Fruit fly (Drosophila melanogaster) whole organism, embryonic: Measurements from ENCODE around the gene CG34310.

Source experiments
- CG10274 ChIP-seq: fragments of 200-800 bp; sonication (Bioruptor generic); optimal IDR thresholded peaks from 3 replicates; lab custom pipeline; 2017; ENCODE audit warnings: missing biosample characterization, mild to moderate bottlenecking, missing genetic modification characterization
- CG13123 ChIP-seq: fragments of 200-800 bp; sonication (Bioruptor generic); optimal IDR thresholded peaks from 2 replicates; lab custom pipeline; 2016; ENCODE audit warnings: missing biosample characterization, missing genetic modification characterization
- CG13296 ChIP-seq: fragments of 200-800 bp; sonication (Bioruptor generic); optimal IDR thresholded peaks from 3 replicates; lab custom pipeline; 2018; ENCODE audit warnings: missing biosample characterization, mild to moderate bottlenecking, missing genetic modification characterization
- CG14050 ChIP-seq: fragments of 200-800 bp; sonication (Bioruptor generic); IDR thresholded peaks from 3 replicates; pipeline ENCODE4 v1.3.6; 2022; ENCODE audit warnings: missing biosample characterization, missing genetic modification characterization
- CG15269 ChIP-seq: fragments of 200-800 bp; sonication (Bioruptor generic); optimal IDR thresholded peaks from 2 replicates; lab custom pipeline; 2018; ENCODE audit warnings: missing biosample characterization, mild to moderate bottlenecking, missing genetic modification characterization, moderate library complexity
- CG15514 ChIP-seq: fragments of 200-800 bp; sonication (Bioruptor generic); optimal IDR thresholded peaks from 3 replicates; lab custom pipeline; 2017; ENCODE audit warnings: missing biosample characterization, missing genetic modification characterization, mild to moderate bottlenecking, moderate library complexity, missing genetic modification reagents
- CG1603 ChIP-seq: fragments of 200-800 bp; sonication (Bioruptor generic); optimal IDR thresholded peaks from 2 replicates; lab custom pipeline; 2019; ENCODE audit warnings: missing biosample characterization, mild to moderate bottlenecking, missing genetic modification characterization, moderate library complexity
- CG1647 ChIP-seq: fragments of 200-800 bp; sonication (Bioruptor generic); optimal IDR thresholded peaks from 3 replicates; lab custom pipeline; 2016; ENCODE audit warnings: missing biosample characterization, missing genetic modification characterization
- CG16779 ChIP-seq: fragments of 200-800 bp; sonication (Bioruptor generic); IDR thresholded peaks from 2 replicates; pipeline ENCODE4 v1.3.6; 2022; ENCODE audit warnings: missing biosample characterization, missing genetic modification characterization
- CG17186 ChIP-seq: fragments of 200-800 bp; sonication (Bioruptor generic); optimal IDR thresholded peaks from 3 replicates; lab custom pipeline; 2017; ENCODE audit warnings: missing biosample characterization, missing genetic modification reagents, missing genetic modification characterization
- CG17328 ChIP-seq: fragments of 200-800 bp; sonication (Bioruptor generic); IDR thresholded peaks from 2 replicates; pipeline ENCODE4 v1.3.6; 2022; ENCODE audit warnings: missing biosample characterization, missing genetic modification characterization
- CG3065 ChIP-seq: fragments of 200-800 bp; sonication (Bioruptor generic); optimal IDR thresholded peaks from 2 replicates; lab custom pipeline; 2016; ENCODE audit warnings: missing biosample characterization, missing genetic modification characterization
- CG7963 ChIP-seq: fragments of 200-800 bp; sonication (Bioruptor generic); IDR thresholded peaks from 3 replicates; pipeline ENCODE4 v1.3.6; 2022; ENCODE audit warnings: missing biosample characterization, missing genetic modification characterization; ENCODE audit not compliant: partially characterized antibody
- CG8359 ChIP-seq: fragments of 200-800 bp; sonication (Bioruptor generic); optimal IDR thresholded peaks from 2 replicates; lab custom pipeline; 2017; ENCODE audit warnings: missing biosample characterization, mild to moderate bottlenecking, missing genetic modification characterization, borderline replicate concordance
- CG8765 ChIP-seq: fragments of 200-800 bp; sonication (Bioruptor generic); IDR thresholded peaks from 2 replicates; pipeline ENCODE4 v1.3.6; 2022; ENCODE audit warnings: missing biosample characterization, missing genetic modification characterization
- CTCF ChIP-seq: fragments of 200-800 bp; sonication (Bioruptor generic); optimal IDR thresholded peaks from 2 replicates; lab custom pipeline; 2017; ENCODE audit warnings: missing biosample characterization, mild to moderate bottlenecking, missing genetic modification characterization, moderate library complexity
- Dbx ChIP-seq: fragments of 200-800 bp; sonication (Bioruptor generic); IDR thresholded peaks from 3 replicates; pipeline ENCODE4 v1.3.6; 2022; ENCODE audit warnings: missing biosample characterization, missing genetic modification characterization
- Dip3 ChIP-seq: fragments of 200-800 bp; sonication (Bioruptor generic); optimal IDR thresholded peaks from 3 replicates; lab custom pipeline; 2016; ENCODE audit warnings: missing biosample characterization, missing genetic modification characterization
- Dll ChIP-seq: fragments of 200-800 bp; sonication (Bioruptor generic); IDR thresholded peaks from 4 replicates; pipeline ENCODE4 v1.3.6; 2022; ENCODE audit warnings: missing biosample characterization, missing genetic modification characterization; ENCODE audit not compliant: partially characterized antibody
- Elba2 ChIP-seq: fragments of 200-800 bp; sonication (Bioruptor generic); optimal IDR thresholded peaks from 3 replicates; lab custom pipeline; 2016; ENCODE audit warnings: missing biosample characterization, missing genetic modification characterization
- Gug ChIP-seq: fragments of 200-800 bp; sonication (Bioruptor generic); IDR thresholded peaks from 4 replicates; pipeline ENCODE4 v1.3.6; 2022; ENCODE audit warnings: missing biosample characterization, missing genetic modification characterization
- Lpt ChIP-seq: fragments of >200 bp; optimal IDR thresholded peaks from 2 replicates; lab custom pipeline; 2018; ENCODE audit warnings: missing biosample characterization, missing genetic modification characterization
- NC2β ChIP-seq: fragments of 200-800 bp; sonication (Bioruptor generic); optimal IDR thresholded peaks from 2 replicates; lab custom pipeline; 2016; ENCODE audit warnings: missing biosample characterization, missing genetic modification characterization
- NK7.1 ChIP-seq: fragments of 200-800 bp; sonication (Bioruptor generic); optimal IDR thresholded peaks from 3 replicates; lab custom pipeline; 2016; ENCODE audit warnings: missing biosample characterization, missing genetic modification characterization
- Nf-YC ChIP-seq: fragments of 200-800 bp; optimal IDR thresholded peaks from 3 replicates; lab custom pipeline; 2019; ENCODE audit warnings: missing biosample characterization, mild to moderate bottlenecking, missing genetic modification characterization, moderate library complexity
- Scr ChIP-seq: fragments of 200-800 bp; sonication (Bioruptor generic); IDR thresholded peaks from 2 replicates; pipeline ENCODE4 v1.3.6; 2022; ENCODE audit warnings: missing biosample characterization, missing genetic modification characterization; ENCODE audit not compliant: partially characterized antibody
- Six4 ChIP-seq: fragments of 200-800 bp; sonication (Bioruptor generic); optimal IDR thresholded peaks from 2 replicates; lab custom pipeline; 2016; ENCODE audit warnings: missing biosample characterization, missing genetic modification characterization
- Sry-δ ChIP-seq: fragments of 200-800 bp; sonication (Bioruptor generic); optimal IDR thresholded peaks from 2 replicates; lab custom pipeline; 2016; ENCODE audit warnings: missing biosample characterization, missing genetic modification characterization
- Xbp1 ChIP-seq: fragments of 200-800 bp; sonication (Bioruptor generic); optimal IDR thresholded peaks from 3 replicates; lab custom pipeline; 2016; ENCODE audit warnings: missing biosample characterization, mild to moderate bottlenecking, missing genetic modification characterization
- YL-1 ChIP-seq: fragments of 200-800 bp; sonication (Bioruptor generic); optimal IDR thresholded peaks from 3 replicates; lab custom pipeline; 2017; ENCODE audit warnings: missing biosample characterization, mild to moderate bottlenecking, missing genetic modification characterization
- abd-A ChIP-seq: fragments of 200-800 bp; sonication (Bioruptor generic); optimal IDR thresholded peaks from 3 replicates; lab custom pipeline; 2019; ENCODE audit warnings: missing biosample characterization, mild to moderate bottlenecking, missing genetic modification characterization, moderate library complexity
- ash1 ChIP-seq: fragments of 200-800 bp; sonication (Bioruptor generic); optimal IDR thresholded peaks from 2 replicates; lab custom pipeline; 2018; ENCODE audit warnings: missing biosample characterization, mild to moderate bottlenecking, missing genetic modification characterization
- az2 ChIP-seq: fragments of 200-800 bp; sonication (Bioruptor generic); optimal IDR thresholded peaks from 3 replicates; lab custom pipeline; 2016; ENCODE audit warnings: missing biosample characterization, missing genetic modification characterization
- bcd ChIP-seq: fragments of 200-800 bp; sonication (Bioruptor generic); optimal IDR thresholded peaks from 2 replicates; lab custom pipeline; 2017; ENCODE audit warnings: missing biosample characterization, mild to moderate bottlenecking, missing genetic modification characterization
- danr ChIP-seq: fragments of 200-800 bp; sonication (Bioruptor generic); IDR thresholded peaks from 2 replicates; pipeline ENCODE4 v1.3.6; 2022; ENCODE audit warnings: missing biosample characterization, missing genetic modification characterization
- emc ChIP-seq: fragments of 200-800 bp; sonication (Bioruptor generic); optimal IDR thresholded peaks from 2 replicates; lab custom pipeline; 2016; ENCODE audit warnings: missing biosample characterization, missing genetic modification characterization
- ewg ChIP-seq: fragments of 200-800 bp; sonication (Bioruptor generic); optimal IDR thresholded peaks from 3 replicates; lab custom pipeline; 2017; ENCODE audit warnings: mild to moderate bottlenecking, missing biosample characterization, missing genetic modification reagents, missing genetic modification characterization
- lov ChIP-seq, 2 experiments: fragments of 200-800 bp in 1 of 2; fragments of >200 bp in 1 of 2; sonication (Bioruptor generic) in 1 of 2; IDR thresholded peaks in 1 of 2; optimal IDR thresholded peaks in 1 of 2; 2 replicates in 1 of 2; 3 replicates in 1 of 2; pipeline versions ENCODE4 v1.3.6 to Lab custom; 2017 to 2022; ENCODE audit warnings: missing biosample characterization in 1 of 2, missing genetic modification characterization in 1 of 2
- pfk ChIP-seq: fragments of 200-800 bp; sonication (Bioruptor generic); optimal IDR thresholded peaks from 2 replicates; lab custom pipeline; 2018; ENCODE audit warnings: missing biosample characterization, mild to moderate bottlenecking, missing genetic modification characterization, moderate library complexity
- scrt ChIP-seq: fragments of 200-800 bp; sonication (Bioruptor generic); optimal IDR thresholded peaks from 2 replicates; lab custom pipeline; 2018; ENCODE audit warnings: missing biosample characterization, mild to moderate bottlenecking, missing genetic modification characterization, moderate library complexity
- sd ChIP-seq: fragments of 200-800 bp; sonication (Bioruptor generic); optimal IDR thresholded peaks from 3 replicates; lab custom pipeline; 2018; ENCODE audit warnings: missing biosample characterization, mild to moderate bottlenecking, missing genetic modification characterization, moderate library complexity
- sna ChIP-seq: fragments of 200-800 bp; sonication (Bioruptor generic); IDR thresholded peaks from 2 replicates; pipeline ENCODE4 v1.3.6; 2022; ENCODE audit warnings: missing biosample characterization, missing genetic modification characterization; ENCODE audit not compliant: partially characterized antibody
- ssp ChIP-seq: fragments of 200-800 bp; sonication (Bioruptor generic); IDR thresholded peaks from 2 replicates; pipeline ENCODE4 v1.3.6; 2022; ENCODE audit warnings: missing biosample characterization, missing genetic modification characterization
- stc ChIP-seq: fragments of 200-800 bp; sonication (Bioruptor generic); IDR thresholded peaks from 2 replicates; pipeline ENCODE4 v1.3.6; 2022; ENCODE audit warnings: missing biosample characterization, missing genetic modification characterization
- tio ChIP-seq: fragments of 200-800 bp; sonication (Bioruptor generic); optimal IDR thresholded peaks from 2 replicates; lab custom pipeline; 2017; ENCODE audit warnings: missing biosample characterization, missing genetic modification characterization, inconsistent platforms
- tll ChIP-seq, 2 experiments: fragments of 200-800 bp in 1 of 2; fragments of >200 bp in 1 of 2; sonication (Bioruptor generic) in 1 of 2; optimal IDR thresholded peaks; 2 replicates each; lab custom pipeline; 2017 to 2019; ENCODE audit warnings: missing biosample characterization in 2 of 2, missing genetic modification characterization in 2 of 2, mild to moderate bottlenecking in 1 of 2, moderate library complexity in 1 of 2
- vfl ChIP-seq: fragments of 200-800 bp; sonication (Bioruptor generic); optimal IDR thresholded peaks from 2 replicates; lab custom pipeline; 2016; ENCODE audit warnings: missing biosample characterization, missing genetic modification characterization
- zen ChIP-seq: fragments of 200-800 bp; sonication (Bioruptor generic); optimal IDR thresholded peaks from 3 replicates; lab custom pipeline; 2018; ENCODE audit warnings: missing biosample characterization, mild to moderate bottlenecking, missing genetic modification characterization, moderate library complexity

The CG34310 gene

dm6 chr2L:6622031-6622430, 41.4 kb upstream of the CG34310 start:
- no peak for TF ChIP-seq CG17328 (GFP tag; lab: Robert Waterston, UW)
- TF ChIP-seq, all 482 proteins: peak for 0

- TF ChIP-seq Scr (GFP tag; lab: Robert Waterston, UW): peak; percentile 49; the same call in 1 of the 2 replicates
- TF ChIP-seq pfk (GFP tag; lab: Kevin White, UChicago): no peak
- no peak for TF ChIP-seq bcd
- TF ChIP-seq CG13123: no peak
- no peak for TF ChIP-seq CG8359 (GFP tag; lab: Kevin White, UChicago)
- TF ChIP-seq zen (tag; lab: Kevin White, UChicago): no peak
- no peak for TF ChIP-seq CG10274 (GFP tag; lab: Kevin White, UChicago)
- no peak for TF ChIP-seq sd (tag; lab: Kevin White, UChicago)
- no peak for TF ChIP-seq ash1 (GFP tag; lab: Kevin White, UChicago)
- TF ChIP-seq Dbx (GFP tag; lab: Robert Waterston, UW): peak; percentile 63; the same call in 1 of the 3 replicates
- no peak for TF ChIP-seq stc (GFP tag; lab: Robert Waterston, UW)
- no peak for TF ChIP-seq vfl (GFP tag; lab: Kevin White, UChicago)
- no peak for TF ChIP-seq CG16779
- TF ChIP-seq az2 (GFP tag; lab: Kevin White, UChicago): no peak
- no peak for TF ChIP-seq Nf-YC (tag; lab: Kevin White, UChicago)
- no peak for TF ChIP-seq CG15269 (tag; lab: Kevin White, UChicago)
- TF ChIP-seq lov (optimal IDR thresholded peaks at IDR 0.05; lab: Kevin White, UChicago): no peak
- TF ChIP-seq lov (GFP tag; IDR thresholded peaks at IDR 0.05; lab: Robert Waterston, UW): no peak
- no peak for TF ChIP-seq Six4 (GFP tag; lab: Kevin White, UChicago)
- TF ChIP-seq tio (GFP tag; lab: Kevin White, UChicago): no peak
- no peak for TF ChIP-seq danr (GFP tag; lab: Robert Waterston, UW)
- no peak for TF ChIP-seq Dip3 (GFP tag; lab: Kevin White, UChicago)
- TF ChIP-seq CG14050 (GFP tag; lab: Robert Waterston, UW): no peak
- peak; percentile 59; the same call in 3 of the 4 replicates for TF ChIP-seq Dll (GFP tag; lab: Robert Waterston, UW)
- no peak for TF ChIP-seq CG1647
- peak; percentile 60 for TF ChIP-seq CG1603
- no peak for TF ChIP-seq NK7.1 (GFP tag; lab: Kevin White, UChicago)
- TF ChIP-seq Xbp1 (GFP tag; lab: Kevin White, UChicago): no peak
- no peak for TF ChIP-seq abd-A (tag; lab: Kevin White, UChicago)
- no peak for TF ChIP-seq CG3065 (GFP tag; lab: Kevin White, UChicago)
- no peak for TF ChIP-seq ssp (GFP tag; lab: Robert Waterston, UW)
- peak; percentile 31 for TF ChIP-seq Sry-δ (GFP tag; lab: Kevin White, UChicago)
- peak; percentile 24; the same call in 1 of the 3 replicates for TF ChIP-seq CG7963 (GFP tag; lab: Robert Waterston, UW)
- no peak for TF ChIP-seq Lpt (GFP tag; lab: Kevin White, UChicago)
- TF ChIP-seq scrt (GFP tag; lab: Kevin White, UChicago): no peak
- no peak for TF ChIP-seq emc
- TF ChIP-seq ewg (GFP tag; lab: Kevin White, UChicago): no peak
- no peak for TF ChIP-seq CG8765
- no peak for TF ChIP-seq CG13296 (GFP tag; lab: Kevin White, UChicago)
- TF ChIP-seq CG17186: no peak
- peak; percentile 64 for TF ChIP-seq sna
- peak; percentile 85 for TF ChIP-seq CTCF
- TF ChIP-seq CG15514 (GFP tag; lab: Kevin White, UChicago): peak; percentile 36
- TF ChIP-seq NC2β (GFP tag; lab: Kevin White, UChicago): no peak
- no peak for TF ChIP-seq tll (GFP tag; optimal IDR thresholded peaks at IDR 0.05; lab: Kevin White, UChicago)
- TF ChIP-seq YL-1 (GFP tag; lab: Kevin White, UChicago): no peak
- TF ChIP-seq Gug (GFP tag; lab: Robert Waterston, UW): no peak
- no peak for TF ChIP-seq Elba2 (GFP tag; lab: Kevin White, UChicago)
Observed at dm6 chr2L:6622642-6623162, 40.8 kb upstream of the CG34310 start, which contains the start of gene CG34345. CG34345 (plus strand) TSS chr2L:6623112.
